Fruit fly (Drosophila melanogaster) whole organism, pupa: ENCODE measurements around the gene Fife.

ENCODE experiments used
- CG10348 ChIP-seq: fragments of 200-800 bp; sonication (Bioruptor generic); IDR thresholded peaks from 2 replicates; pipeline ENCODE4 v1.3.6; 2022; ENCODE audit warnings: missing biosample characterization, missing genetic modification characterization
- CG12605 ChIP-seq: fragments of 200-800 bp; sonication (Bioruptor generic); IDR thresholded peaks from 2 replicates; pipeline ENCODE4 v1.3.6; 2022; ENCODE audit warnings: missing biosample characterization, missing genetic modification characterization
- CG13204 ChIP-seq: fragments of 200-800 bp; sonication (Bioruptor generic); optimal IDR thresholded peaks from 2 replicates; lab custom pipeline; 2018; ENCODE audit warnings: missing biosample characterization, mild to moderate bottlenecking, missing genetic modification characterization, moderate library complexity
- CG14655 ChIP-seq: fragments of 200-800 bp; sonication (Bioruptor generic); optimal IDR thresholded peaks from 3 replicates; lab custom pipeline; 2017; ENCODE audit warnings: mild to moderate bottlenecking, missing biosample characterization, missing genetic modification reagents, missing genetic modification characterization
- CG15710 ChIP-seq: fragments of 200-800 bp; sonication (Bioruptor generic); optimal IDR thresholded peaks from 2 replicates; lab custom pipeline; 2018; ENCODE audit warnings: missing biosample characterization, mild to moderate bottlenecking, missing genetic modification characterization, moderate library complexity
- CG17806 ChIP-seq: fragments of 200-800 bp; sonication (Bioruptor generic); optimal IDR thresholded peaks from 2 replicates; lab custom pipeline; 2018; ENCODE audit warnings: missing biosample characterization, mild to moderate bottlenecking, missing genetic modification characterization, moderate library complexity
- CG32121 ChIP-seq: fragments of 200-800 bp; sonication (Bioruptor generic); IDR thresholded peaks from 2 replicates; pipeline ENCODE4 v1.3.6; 2022; ENCODE audit warnings: missing biosample characterization, missing genetic modification characterization
- CG34367 ChIP-seq: fragments of 200-800 bp; sonication (Bioruptor generic); optimal IDR thresholded peaks from 2 replicates; lab custom pipeline; 2018; ENCODE audit warnings: missing biosample characterization, mild to moderate bottlenecking, missing genetic modification characterization
- CG4496 ChIP-seq: fragments of 200-800 bp; sonication (Bioruptor generic); IDR thresholded peaks from 3 replicates; pipeline ENCODE4 v1.3.6; 2022; ENCODE audit warnings: missing biosample characterization, missing genetic modification characterization
- CG8301 ChIP-seq: fragments of 200-800 bp; sonication (Bioruptor generic); optimal IDR thresholded peaks from 2 replicates; lab custom pipeline; 2018; ENCODE audit warnings: missing biosample characterization, mild to moderate bottlenecking, missing genetic modification characterization
- CG9948 ChIP-seq: fragments of 200-800 bp; sonication (Bioruptor generic); optimal IDR thresholded peaks from 2 replicates; lab custom pipeline; 2018; ENCODE audit warnings: missing biosample characterization, mild to moderate bottlenecking, missing genetic modification characterization, moderate library complexity
- D1 ChIP-seq: fragments of 200-800 bp; sonication (Bioruptor generic); optimal IDR thresholded peaks from 2 replicates; lab custom pipeline; 2018; ENCODE audit warnings: missing biosample characterization, mild to moderate bottlenecking, missing genetic modification characterization, moderate library complexity
- EcR ChIP-seq: fragments of 200-800 bp; sonication (Bioruptor generic); optimal IDR thresholded peaks from 3 replicates; lab custom pipeline; 2019; ENCODE audit warnings: missing biosample characterization, missing genetic modification characterization, mild to moderate bottlenecking, moderate library complexity, missing genetic modification reagents
- Ets98B ChIP-seq: fragments of 200-800 bp; sonication (Bioruptor generic); IDR thresholded peaks from 2 replicates; pipeline ENCODE4 v1.3.6; 2022; ENCODE audit warnings: missing biosample characterization, missing genetic modification characterization
- Pif1A ChIP-seq: fragments of 200-800 bp; sonication (Bioruptor generic); optimal IDR thresholded peaks from 3 replicates; lab custom pipeline; 2016; ENCODE audit warnings: missing biosample characterization, missing genetic modification characterization
- Pif1B ChIP-seq: fragments of 200-800 bp; sonication (Bioruptor generic); optimal IDR thresholded peaks from 3 replicates; lab custom pipeline; 2016; ENCODE audit warnings: missing biosample characterization, missing genetic modification characterization
- Snoo ChIP-seq: fragments of 200-800 bp; sonication (Bioruptor generic); optimal IDR thresholded peaks from 3 replicates; lab custom pipeline; 2017; ENCODE audit warnings: missing biosample characterization, mild to moderate bottlenecking, missing genetic modification characterization, inconsistent platforms
- fd96Ca ChIP-seq: fragments of 200-800 bp; sonication (Bioruptor generic); IDR thresholded peaks from 3 replicates; pipeline ENCODE4 v1.3.6; 2022; ENCODE audit warnings: missing biosample characterization, missing genetic modification characterization
- gl ChIP-seq: fragments of 200-800 bp; sonication (Bioruptor generic); optimal IDR thresholded peaks from 2 replicates; lab custom pipeline; 2018; ENCODE audit warnings: missing biosample characterization, mild to moderate bottlenecking, missing genetic modification characterization
- rn ChIP-seq: fragments of 200-800 bp; sonication (Bioruptor generic); IDR thresholded peaks from 2 replicates; pipeline ENCODE4 v1.3.6; 2022; ENCODE audit warnings: missing biosample characterization, missing genetic modification characterization

Gene Fife

DNA sequence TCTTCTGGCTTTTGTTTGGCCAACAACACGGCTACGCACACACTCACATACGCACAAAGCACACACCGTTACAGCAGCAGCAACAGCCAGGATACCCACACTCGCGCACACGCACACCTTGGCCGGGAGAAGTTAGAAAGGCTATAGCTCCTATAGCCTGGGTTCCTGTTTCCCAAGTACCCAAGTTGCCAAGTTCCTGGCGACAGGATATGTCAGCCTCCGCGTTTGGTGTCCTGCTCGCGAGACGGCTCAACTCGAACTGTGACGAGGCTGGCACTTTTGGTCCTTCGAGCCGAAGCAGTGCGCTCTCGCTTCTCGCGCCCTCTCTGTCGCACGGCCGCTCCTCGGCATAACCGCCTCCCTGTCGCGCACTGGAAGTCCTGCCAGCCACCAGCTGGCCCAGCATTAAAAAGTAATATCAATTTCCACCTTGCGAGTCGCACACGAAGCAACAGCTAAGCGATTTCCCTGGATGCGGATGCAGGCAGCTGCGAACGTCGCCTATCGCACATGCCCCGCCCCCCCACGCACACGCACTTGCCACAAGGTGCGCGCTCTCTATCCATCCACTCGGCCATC lies at the start of gene Fife:
TSS of gene Fife (minus strand) at position 229 of the 579 bp plus-strand sequence.
- TF ChIP-seq CG15710 (tag; lab: Kevin White, UChicago): no peak
- TF ChIP-seq CG13204 (GFP tag; lab: Kevin White, UChicago): peak; percentile 38

DNA sequence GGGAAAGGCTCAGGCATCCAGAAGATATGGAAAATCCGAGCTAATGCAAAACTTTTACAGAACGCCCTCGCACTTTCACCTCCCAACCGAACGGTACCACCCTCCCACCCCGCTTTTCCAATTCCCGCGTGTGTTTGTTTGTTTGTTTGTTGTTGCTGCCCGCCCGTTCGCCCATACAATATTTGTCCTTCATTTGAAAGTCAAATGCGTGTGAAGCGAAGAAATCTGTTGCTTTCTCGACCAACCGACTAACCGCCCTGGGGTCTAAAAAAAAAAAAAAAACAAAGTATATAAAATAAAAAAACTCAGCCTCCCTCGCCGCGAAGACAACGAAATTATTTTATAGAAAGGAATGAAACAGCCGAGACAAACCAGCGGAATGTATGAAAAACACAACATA lies 36.9 kb upstream of the Fife start:
- TF ChIP-seq Ets98B (GFP tag; lab: Robert Waterston, UW) (no peak), CG17806 (tag; lab: Kevin White, UChicago) (no peak), CG9948 (tag; lab: Kevin White, UChicago) (no peak)

DNA sequence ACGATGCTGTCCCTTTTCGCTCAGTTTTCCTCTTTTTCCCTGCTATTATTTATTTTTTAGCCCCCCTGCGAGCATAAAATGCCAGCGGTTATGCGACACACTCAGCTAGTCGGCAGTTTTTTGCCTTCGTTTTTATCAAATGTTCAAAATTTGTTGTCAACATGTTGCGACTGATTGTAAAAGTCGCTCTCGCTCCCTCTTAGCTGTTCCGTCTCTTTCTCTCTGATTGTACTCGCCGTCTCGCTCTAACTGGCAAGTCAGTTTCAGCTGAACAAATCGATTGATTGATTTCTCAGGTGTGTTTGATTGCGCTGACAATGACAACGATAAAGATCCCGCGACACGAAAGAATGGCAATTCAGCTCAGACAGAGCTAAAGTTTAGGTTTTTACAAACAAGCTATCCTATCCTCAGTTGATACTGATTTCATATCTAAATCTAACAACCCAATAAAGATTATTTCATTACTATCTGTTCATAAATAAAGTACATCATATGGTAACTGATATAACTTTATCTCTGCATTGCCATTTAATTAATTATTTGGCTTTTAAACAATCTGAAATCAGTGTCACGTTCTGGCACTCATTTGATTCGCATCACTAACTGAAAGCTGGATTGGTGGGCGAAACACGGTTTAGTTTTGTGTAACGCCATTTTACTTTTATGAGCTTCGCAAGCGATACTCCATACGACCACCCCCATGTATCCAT lies 34.4 kb upstream of the Fife start:
- TF ChIP-seq CG10348 (GFP tag; lab: Robert Waterston, UW) (no peak), CG15710 (tag; lab: Kevin White, UChicago) (no peak), CG32121 (GFP tag; lab: Robert Waterston, UW) (no peak), fd96Ca (GFP tag; lab: Robert Waterston, UW) (no peak), gl (no peak), Pif1B (no peak), D1 (tag; lab: Kevin White, UChicago) (no peak), Pif1A (GFP tag; lab: Kevin White, UChicago) (no peak), CG12605 (GFP tag; lab: Robert Waterston, UW) (no peak), CG14655 (GFP tag; lab: Kevin White, UChicago) (no peak), CG17806 (tag; lab: Kevin White, UChicago) (no peak), CG8301 (tag; lab: Kevin White, UChicago) (no peak), CG34367 (tag; lab: Kevin White, UChicago) (no peak), CG13204 (GFP tag; lab: Kevin White, UChicago) (no peak), Snoo (tag; lab: Kevin White, UChicago) (no peak), EcR (GFP tag; lab: Kevin White, UChicago) (no peak), Ets98B (GFP tag; lab: Robert Waterston, UW) (no peak)

DNA sequence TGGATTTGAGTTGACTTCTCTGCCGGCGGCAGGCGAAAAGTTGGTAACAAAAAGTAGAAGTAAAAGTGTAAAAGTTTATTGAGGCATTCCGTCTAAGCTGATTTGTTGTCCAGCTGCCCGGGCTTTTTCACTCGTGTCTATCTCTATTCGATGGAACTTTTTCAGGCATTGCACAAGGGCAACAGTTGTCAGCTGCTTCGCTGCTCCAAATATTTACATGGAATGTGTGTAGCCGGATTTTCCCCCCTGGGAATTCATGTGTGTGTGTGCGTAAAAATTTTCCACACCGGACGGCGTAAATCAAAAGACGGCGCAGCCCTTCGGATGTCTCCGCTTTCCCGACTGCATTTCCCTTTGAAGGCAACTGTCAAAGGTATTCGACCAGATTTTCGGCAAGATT lies 33.5 kb upstream of the Fife start:
- TF ChIP-seq CG34367 (tag; lab: Kevin White, UChicago): no peak

DNA sequence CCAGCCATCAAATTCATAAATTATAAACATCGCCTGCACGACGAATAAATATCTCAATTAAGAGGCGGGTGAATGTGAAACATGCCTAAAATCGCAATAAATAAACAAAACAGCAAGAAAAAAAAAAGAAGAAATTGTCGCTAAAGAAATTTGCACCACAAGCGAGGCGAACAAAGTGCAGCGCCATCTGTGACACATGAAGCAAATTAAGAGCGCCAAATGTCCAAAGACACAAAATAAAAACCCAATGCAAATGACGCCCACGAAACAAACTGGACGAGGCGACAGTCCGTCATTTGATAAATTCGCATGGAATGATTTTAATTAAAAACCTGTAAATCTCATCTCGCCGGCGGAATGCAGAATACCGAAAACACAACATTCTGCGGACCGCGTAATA lies 32.3 kb upstream of the Fife start:
- TF ChIP-seq CG32121 (GFP tag; lab: Robert Waterston, UW) (no peak), Snoo (tag; lab: Kevin White, UChicago) (no peak), CG10348 (GFP tag; lab: Robert Waterston, UW) (no peak), CG34367 (tag; lab: Kevin White, UChicago) (no peak), CG14655 (GFP tag; lab: Kevin White, UChicago) (no peak), rn (GFP tag; lab: Robert Waterston, UW) (no peak), CG4496 (GFP tag; lab: Robert Waterston, UW) (no peak), fd96Ca (GFP tag; lab: Robert Waterston, UW) (no peak), CG15710 (tag; lab: Kevin White, UChicago) (no peak), CG13204 (GFP tag; lab: Kevin White, UChicago) (no peak), D1 (tag; lab: Kevin White, UChicago) (no peak), Ets98B (GFP tag; lab: Robert Waterston, UW) (no peak), gl (no peak), CG17806 (tag; lab: Kevin White, UChicago) (no peak), Pif1A (GFP tag; lab: Kevin White, UChicago) (no peak), EcR (GFP tag; lab: Kevin White, UChicago) (no peak)

DNA sequence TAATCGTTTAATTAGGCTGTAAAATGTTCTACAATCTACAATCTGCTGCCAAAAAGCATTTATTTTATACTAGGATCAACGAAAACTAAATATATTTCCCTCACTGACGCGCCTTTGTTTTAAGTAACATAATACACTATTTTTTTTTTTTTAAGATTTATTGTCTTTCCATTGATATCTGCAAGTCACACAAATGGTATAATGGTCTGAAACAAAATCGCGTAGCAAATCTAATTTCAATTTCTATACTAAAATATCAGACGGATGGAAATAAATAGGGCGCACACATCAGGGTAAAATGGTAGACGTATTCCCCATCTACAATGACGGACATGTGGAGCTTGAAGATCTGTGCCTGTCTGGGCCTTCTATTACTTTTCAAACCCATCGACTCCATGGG lies 28.0 kb upstream of the Fife start, which contains the start of gene Acp62F:
TSS of gene Acp62F (plus strand) at position 301 of the 400 bp plus-strand sequence.
- TF ChIP-seq CG9948 (tag; lab: Kevin White, UChicago) (no peak), Pif1A (GFP tag; lab: Kevin White, UChicago) (no peak), Snoo (tag; lab: Kevin White, UChicago) (no peak), gl (no peak), CG4496 (GFP tag; lab: Robert Waterston, UW) (no peak), D1 (tag; lab: Kevin White, UChicago) (no peak), CG15710 (tag; lab: Kevin White, UChicago) (no peak), CG10348 (GFP tag; lab: Robert Waterston, UW) (no peak), CG8301 (tag; lab: Kevin White, UChicago) (no peak), fd96Ca (GFP tag; lab: Robert Waterston, UW) (no peak), Ets98B (GFP tag; lab: Robert Waterston, UW) (no peak), CG32121 (GFP tag; lab: Robert Waterston, UW) (no peak), CG17806 (tag; lab: Kevin White, UChicago) (no peak), Pif1B (no peak), CG14655 (GFP tag; lab: Kevin White, UChicago) (no peak), CG12605 (GFP tag; lab: Robert Waterston, UW) (no peak)
